Fruit fly (Drosophila melanogaster) whole organism, wandering third instar larva: ENCODE measurements around the gene mRpL49.
A peak's percentile ranks its signal among the peaks of the same experiment; 100 is the strongest.

Experiments used
- HLH106 ChIP-seq: fragments of 200-800 bp; optimal IDR thresholded peaks from 3 replicates; lab custom pipeline; 2019; ENCODE audit warnings: missing biosample characterization, mild to moderate bottlenecking, missing genetic modification characterization, moderate library complexity
- Hr83 ChIP-seq: fragments of 200-300 bp; sonication (Bioruptor generic); optimal IDR thresholded peaks from 2 replicates; lab custom pipeline; 2016; ENCODE audit warnings: missing biosample characterization, mild to moderate bottlenecking, missing genetic modification characterization, moderate library complexity; ENCODE audit not compliant: poor library complexity, severe bottlenecking
- Jra ChIP-seq: sonication (Bioruptor generic); optimal IDR thresholded peaks from 2 replicates; lab custom pipeline; 2016; ENCODE audit warnings: missing biosample characterization, missing genetic modification characterization
- OdsH ChIP-seq: fragments of 200-800 bp; sonication (Bioruptor generic); optimal IDR thresholded peaks from 2 replicates; lab custom pipeline; 2016; ENCODE audit warnings: missing biosample characterization, mild to moderate bottlenecking, missing genetic modification characterization
- brk ChIP-seq: fragments of 200-800 bp; sonication (Bioruptor generic); optimal IDR thresholded peaks from 2 replicates; lab custom pipeline; 2016; ENCODE audit warnings: missing biosample characterization, mild to moderate bottlenecking, missing genetic modification characterization
- fru ChIP-seq: fragments of 200-800 bp; sonication (Bioruptor generic); optimal IDR thresholded peaks from 3 replicates; lab custom pipeline; 2016; ENCODE audit warnings: missing biosample characterization, mild to moderate bottlenecking, missing genetic modification characterization
- pan ChIP-seq: fragments of >200 bp; optimal IDR thresholded peaks from 2 replicates; lab custom pipeline; 2017
- psq ChIP-seq: fragments of 200-800 bp; sonication (Bioruptor generic); optimal IDR thresholded peaks from 3 replicates; lab custom pipeline; 2017; ENCODE audit warnings: missing biosample characterization, mild to moderate bottlenecking, missing genetic modification characterization, moderate library complexity
- rgr ChIP-seq: fragments of 200-800 bp; sonication (Bioruptor generic); optimal IDR thresholded peaks from 3 replicates; lab custom pipeline; 2016; ENCODE audit warnings: missing biosample characterization, mild to moderate bottlenecking, missing genetic modification characterization
- sage ChIP-seq: fragments of 200-800 bp; sonication (Bioruptor generic); optimal IDR thresholded peaks from 2 replicates; lab custom pipeline; 2016; ENCODE audit warnings: missing biosample characterization, mild to moderate bottlenecking, missing genetic modification characterization
- tai ChIP-seq: sonication (Bioruptor generic); optimal IDR thresholded peaks from 2 replicates; lab custom pipeline; 2016; ENCODE audit warnings: missing biosample characterization, missing genetic modification characterization
- usp ChIP-seq: fragments of >200 bp; optimal IDR thresholded peaks from 2 replicates; lab custom pipeline; 2017; ENCODE audit warnings: missing biosample characterization, missing genetic modification characterization

DNA sequence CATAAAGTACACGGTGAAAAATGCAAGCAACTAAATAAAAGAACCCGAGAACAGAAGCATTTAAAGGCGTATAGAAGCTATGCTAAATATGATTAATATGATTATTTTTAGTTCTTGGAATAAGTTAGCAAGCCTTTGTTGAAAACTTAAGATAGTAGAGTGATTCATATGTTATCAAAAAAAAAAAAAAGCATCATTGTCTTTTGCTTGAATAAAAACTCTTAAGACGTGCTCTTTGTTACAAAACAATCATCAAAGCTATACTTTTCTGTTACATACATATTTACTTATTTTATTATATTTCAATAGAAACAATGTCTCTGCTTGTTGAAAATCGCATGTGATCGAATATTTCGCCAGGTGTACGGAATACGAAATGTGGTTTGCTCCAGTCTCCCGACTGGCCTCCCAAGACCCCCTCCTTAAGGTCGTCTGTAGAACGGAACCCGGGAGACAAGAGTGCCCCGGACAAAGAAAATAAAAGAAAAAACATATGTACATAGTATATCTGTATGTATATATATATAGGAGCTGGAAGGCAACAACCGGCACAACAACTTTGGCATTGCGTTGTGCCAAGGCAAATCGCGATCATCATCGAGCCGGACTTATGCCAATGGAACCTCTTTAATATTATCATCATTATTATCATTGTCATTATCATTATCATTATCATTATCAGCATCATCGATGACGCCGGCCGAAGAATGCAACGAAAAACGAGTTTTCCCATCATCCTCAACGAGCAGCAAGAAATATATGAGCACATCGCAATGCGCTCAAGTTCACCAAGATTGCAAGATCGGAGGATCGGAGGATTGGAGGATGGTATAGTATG is 15.4 kb upstream of the mRpL49 start:
- TF ChIP-seq pan (lab: Kevin White, UChicago): no peak
- no peak for TF ChIP-seq usp (GFP tag; lab: Kevin White, UChicago)
- no peak for TF ChIP-seq brk (GFP tag; lab: Kevin White, UChicago)
- TF ChIP-seq fru (GFP tag; lab: Kevin White, UChicago): peak; percentile 35
- no peak for TF ChIP-seq tai
- TF ChIP-seq HLH106 (tag; lab: Kevin White, UChicago): peak; percentile 38
- TF ChIP-seq Hr83 (GFP tag; lab: Kevin White, UChicago): no peak
- TF ChIP-seq OdsH (GFP tag; lab: Kevin White, UChicago): peak; percentile 26
- TF ChIP-seq sage (GFP tag; lab: Kevin White, UChicago): no peak
- no peak for TF ChIP-seq Jra (GFP tag; lab: Kevin White, UChicago)
- peak; percentile 7 for TF ChIP-seq rgr (GFP tag; lab: Kevin White, UChicago)
- peak; percentile 21 for TF ChIP-seq psq (GFP tag; lab: Kevin White, UChicago)
